Fruit fly (Drosophila melanogaster) whole organism, embryonic: Measurements from ENCODE around the gene SKIP.
A peak's percentile ranks its signal among the peaks of the same experiment; 100 is the strongest.

Experiments used
- Adf1 ChIP-seq: fragments of 200-800 bp; sonication (Bioruptor generic); IDR thresholded peaks from 2 replicates; pipeline ENCODE4 v1.3.6; 2022; ENCODE audit warnings: missing biosample characterization, missing genetic modification characterization
- Bteb2 ChIP-seq: fragments of 200-800 bp; sonication (Bioruptor generic); optimal IDR thresholded peaks from 2 replicates; lab custom pipeline; 2016; ENCODE audit warnings: missing biosample characterization, missing genetic modification characterization
- CG10462 ChIP-seq: fragments of 200-800 bp; sonication (Bioruptor generic); optimal IDR thresholded peaks from 2 replicates; lab custom pipeline; 2016; ENCODE audit warnings: missing biosample characterization, missing genetic modification characterization
- CG10543 ChIP-seq: fragments of 200-800 bp; sonication (Bioruptor generic); optimal IDR thresholded peaks from 3 replicates; lab custom pipeline; 2017; ENCODE audit warnings: missing biosample characterization, mild to moderate bottlenecking, missing genetic modification characterization, moderate library complexity
- CG10654 ChIP-seq: fragments of 200-800 bp; sonication (Bioruptor generic); optimal IDR thresholded peaks from 2 replicates; lab custom pipeline; 2016; ENCODE audit warnings: missing biosample characterization, missing genetic modification characterization
- CG11247 ChIP-seq: fragments of 200-800 bp; sonication (Bioruptor generic); IDR thresholded peaks from 2 replicates; pipeline ENCODE4 v1.3.6; 2022; ENCODE audit warnings: missing biosample characterization, missing genetic modification characterization
- CG12104 ChIP-seq: fragments of 200-800 bp; sonication (Bioruptor generic); optimal IDR thresholded peaks from 3 replicates; lab custom pipeline; 2016; ENCODE audit warnings: missing biosample characterization, missing genetic modification characterization
- CG12219 ChIP-seq: fragments of 200-800 bp; sonication (Bioruptor generic); optimal IDR thresholded peaks from 3 replicates; lab custom pipeline; 2018; ENCODE audit warnings: missing biosample characterization, mild to moderate bottlenecking, missing genetic modification characterization
- CG12942 ChIP-seq: fragments of 200-800 bp; sonication (Bioruptor generic); optimal IDR thresholded peaks from 3 replicates; lab custom pipeline; 2016; ENCODE audit warnings: missing biosample characterization, missing genetic modification characterization
- CG14014 ChIP-seq: fragments of 200-800 bp; sonication (Bioruptor generic); IDR thresholded peaks from 2 replicates; pipeline ENCODE4 v1.3.6; 2022; ENCODE audit warnings: missing biosample characterization, missing genetic modification characterization
- CG16863 ChIP-seq: fragments of 200-800 bp; sonication (Bioruptor generic); optimal IDR thresholded peaks from 3 replicates; lab custom pipeline; 2016; ENCODE audit warnings: missing biosample characterization, missing genetic modification characterization
- CG17568 ChIP-seq: fragments of 200-800 bp; sonication (Bioruptor generic); optimal IDR thresholded peaks from 2 replicates; lab custom pipeline; 2018; ENCODE audit warnings: missing biosample characterization, mild to moderate bottlenecking, missing genetic modification characterization, moderate library complexity
- CG17802 ChIP-seq: fragments of 200-800 bp; sonication (Bioruptor generic); optimal IDR thresholded peaks from 2 replicates; lab custom pipeline; 2018; ENCODE audit warnings: missing biosample characterization, mild to moderate bottlenecking, missing genetic modification characterization, moderate library complexity
- CG18262 ChIP-seq: fragments of 200-800 bp; optimal IDR thresholded peaks from 3 replicates; lab custom pipeline; 2019; ENCODE audit warnings: missing biosample characterization, mild to moderate bottlenecking, missing genetic modification characterization, moderate library complexity
- CG18476 ChIP-seq: fragments of 200-800 bp; sonication (Bioruptor generic); optimal IDR thresholded peaks from 2 replicates; lab custom pipeline; 2016; ENCODE audit warnings: missing biosample characterization, mild to moderate bottlenecking, missing genetic modification characterization
- CG2875 ChIP-seq: fragments of 200-800 bp; sonication (Bioruptor generic); optimal IDR thresholded peaks from 2 replicates; lab custom pipeline; 2017; ENCODE audit warnings: missing biosample characterization, mild to moderate bottlenecking, missing genetic modification characterization, missing genetic modification reagents
- CG30020 ChIP-seq: fragments of 200-800 bp; optimal IDR thresholded peaks from 2 replicates; lab custom pipeline; 2019; ENCODE audit warnings: missing biosample characterization, mild to moderate bottlenecking, missing genetic modification characterization, moderate library complexity
- CG31365 ChIP-seq: fragments of 200-800 bp; sonication (Bioruptor generic); optimal IDR thresholded peaks from 2 replicates; lab custom pipeline; 2018; ENCODE audit warnings: missing biosample characterization, mild to moderate bottlenecking, missing genetic modification characterization
- CG32767 ChIP-seq: fragments of 200-800 bp; sonication (Bioruptor generic); IDR thresholded peaks from 2 replicates; pipeline ENCODE4 v1.3.6; 2022; ENCODE audit warnings: missing biosample characterization, missing genetic modification characterization
- CG4730 ChIP-seq: fragments of 200-800 bp; sonication (Bioruptor generic); IDR thresholded peaks from 2 replicates; pipeline ENCODE4 v1.3.6; 2022; ENCODE audit warnings: missing biosample characterization, missing genetic modification characterization
- CG5180 ChIP-seq: fragments of 200-800 bp; sonication (Bioruptor generic); optimal IDR thresholded peaks from 3 replicates; lab custom pipeline; 2017; ENCODE audit warnings: missing biosample characterization, missing genetic modification characterization, mild to moderate bottlenecking, moderate library complexity, missing genetic modification reagents
- CG9609 ChIP-seq: fragments of 200-800 bp; sonication (Bioruptor generic); optimal IDR thresholded peaks from 3 replicates; lab custom pipeline; 2016; ENCODE audit warnings: missing biosample characterization, missing genetic modification characterization
- Dll ChIP-seq: fragments of 200-800 bp; sonication (Bioruptor generic); IDR thresholded peaks from 4 replicates; pipeline ENCODE4 v1.3.6; 2022; ENCODE audit warnings: missing biosample characterization, missing genetic modification characterization; ENCODE audit not compliant: partially characterized antibody
- Eip74EF ChIP-seq, 2 experiments: fragments of 200-800 bp in 1 of 2; fragments of >200 bp in 1 of 2; sonication (Bioruptor generic) in 1 of 2; optimal IDR thresholded peaks; 2 replicates each; lab custom pipeline; 2017 to 2019; ENCODE audit warnings: missing biosample characterization in 2 of 2, missing genetic modification characterization in 2 of 2, mild to moderate bottlenecking in 1 of 2, moderate library complexity in 1 of 2
- MESR4 ChIP-seq: fragments of 200-800 bp; sonication (Bioruptor generic); optimal IDR thresholded peaks from 2 replicates; lab custom pipeline; 2018; ENCODE audit warnings: missing biosample characterization, mild to moderate bottlenecking, missing genetic modification characterization, moderate library complexity
- MTF-1 ChIP-seq: fragments of 200-800 bp; sonication (Bioruptor generic); optimal IDR thresholded peaks from 2 replicates; lab custom pipeline; 2018; ENCODE audit warnings: missing biosample characterization, mild to moderate bottlenecking, missing genetic modification characterization, borderline replicate concordance
- NFAT ChIP-seq: fragments of 200-800 bp; sonication (Bioruptor generic); IDR thresholded peaks from 2 replicates; pipeline ENCODE4 v1.3.6; 2022; ENCODE audit warnings: missing biosample characterization, missing genetic modification characterization
- Nf-YA ChIP-seq: fragments of 200-800 bp; sonication (Bioruptor generic); IDR thresholded peaks from 2 replicates; pipeline ENCODE4 v1.3.6; 2022; ENCODE audit warnings: missing biosample characterization, missing genetic modification characterization
- Nf-YB ChIP-seq: fragments of 200-800 bp; sonication (Bioruptor generic); optimal IDR thresholded peaks from 3 replicates; lab custom pipeline; 2019; ENCODE audit warnings: missing biosample characterization, mild to moderate bottlenecking, missing genetic modification characterization, moderate library complexity
- Sin3A ChIP-seq: fragments of >200 bp; optimal IDR thresholded peaks from 2 replicates; lab custom pipeline; 2018
- Sry-δ ChIP-seq: fragments of 200-800 bp; sonication (Bioruptor generic); optimal IDR thresholded peaks from 2 replicates; lab custom pipeline; 2016; ENCODE audit warnings: missing biosample characterization, missing genetic modification characterization
- Tbp ChIP-seq: fragments of >200 bp; optimal IDR thresholded peaks from 2 replicates; lab custom pipeline; 2018; ENCODE audit warnings: missing biosample characterization, missing genetic modification characterization
- abd-A ChIP-seq: fragments of 200-800 bp; sonication (Bioruptor generic); optimal IDR thresholded peaks from 3 replicates; lab custom pipeline; 2019; ENCODE audit warnings: missing biosample characterization, mild to moderate bottlenecking, missing genetic modification characterization, moderate library complexity
- ap ChIP-seq: fragments of 200-800 bp; sonication (Bioruptor generic); IDR thresholded peaks from 2 replicates; pipeline ENCODE4 v1.3.6; 2022; ENCODE audit warnings: missing biosample characterization, missing genetic modification characterization
- ato ChIP-seq: fragments of 200-800 bp; sonication (Bioruptor generic); IDR thresholded peaks from 2 replicates; pipeline ENCODE4 v1.3.6; 2022; ENCODE audit warnings: missing biosample characterization, missing genetic modification characterization; ENCODE audit not compliant: partially characterized antibody
- bigmax ChIP-seq: fragments of 200-800 bp; sonication (Bioruptor generic); optimal IDR thresholded peaks from 2 replicates; lab custom pipeline; 2018; ENCODE audit warnings: missing biosample characterization, mild to moderate bottlenecking, missing genetic modification characterization
- cad ChIP-seq: fragments of >200 bp; optimal IDR thresholded peaks from 2 replicates; lab custom pipeline; 2017; ENCODE audit warnings: missing biosample characterization, missing genetic modification characterization
- chif ChIP-seq, 2 experiments: fragments of 200-800 bp; sonication (Bioruptor generic); optimal IDR thresholded peaks; 3 replicates each; lab custom pipeline; 2016; ENCODE audit warnings: missing biosample characterization in 2 of 2, missing genetic modification characterization in 2 of 2
- da ChIP-seq: fragments of 200-800 bp; sonication (Bioruptor generic); optimal IDR thresholded peaks from 2 replicates; lab custom pipeline; 2016; ENCODE audit warnings: missing biosample characterization, missing genetic modification characterization
- dmrt11E ChIP-seq: fragments of 200-800 bp; sonication (Bioruptor generic); optimal IDR thresholded peaks from 3 replicates; lab custom pipeline; 2018; ENCODE audit warnings: missing biosample characterization, mild to moderate bottlenecking, missing genetic modification characterization, moderate library complexity
- fd96Cb ChIP-seq: fragments of 200-800 bp; sonication (Bioruptor generic); optimal IDR thresholded peaks from 2 replicates; lab custom pipeline; 2018; ENCODE audit warnings: missing biosample characterization, mild to moderate bottlenecking, missing genetic modification characterization, moderate library complexity
- gcm ChIP-seq: fragments of 200-800 bp; sonication (Bioruptor generic); optimal IDR thresholded peaks from 2 replicates; lab custom pipeline; 2019; ENCODE audit warnings: missing biosample characterization, mild to moderate bottlenecking, missing genetic modification characterization, moderate library complexity
- grau ChIP-seq: fragments of 200-800 bp; optimal IDR thresholded peaks from 3 replicates; lab custom pipeline; 2019; ENCODE audit warnings: missing biosample characterization, mild to moderate bottlenecking, missing genetic modification characterization, moderate library complexity
- gsb ChIP-seq: fragments of 200-800 bp; sonication (Bioruptor generic); IDR thresholded peaks from 2 replicates; pipeline ENCODE4 v1.3.6; 2022; ENCODE audit warnings: missing biosample characterization, missing genetic modification characterization
- hbn ChIP-seq: fragments of 200-800 bp; sonication (Bioruptor generic); IDR thresholded peaks from 2 replicates; pipeline ENCODE4 v1.3.6; 2022; ENCODE audit warnings: missing biosample characterization, missing genetic modification characterization; ENCODE audit not compliant: partially characterized antibody
- kni ChIP-seq: fragments of 200-800 bp; sonication (Bioruptor generic); optimal IDR thresholded peaks from 3 replicates; lab custom pipeline; 2017; ENCODE audit warnings: mild to moderate bottlenecking, missing biosample characterization, missing genetic modification reagents, missing genetic modification characterization
- psq ChIP-seq: fragments of 200-800 bp; sonication (Bioruptor generic); optimal IDR thresholded peaks from 2 replicates; lab custom pipeline; 2017; ENCODE audit warnings: missing biosample characterization, missing genetic modification characterization
- sim ChIP-seq: fragments of 200-800 bp; sonication (Bioruptor generic); IDR thresholded peaks from 2 replicates; pipeline ENCODE4 v1.3.6; 2022; ENCODE audit warnings: missing biosample characterization, missing genetic modification characterization
- sob ChIP-seq: fragments of 200-800 bp; sonication (Bioruptor generic); IDR thresholded peaks from 2 replicates; pipeline ENCODE4 v1.3.6; 2022; ENCODE audit warnings: missing biosample characterization, missing genetic modification characterization
- tgo ChIP-seq: fragments of 200-800 bp; sonication (Bioruptor generic); IDR thresholded peaks from 3 replicates; pipeline ENCODE4 v1.3.6; 2022; ENCODE audit warnings: missing biosample characterization, missing genetic modification characterization

SKIP gene

DNA sequence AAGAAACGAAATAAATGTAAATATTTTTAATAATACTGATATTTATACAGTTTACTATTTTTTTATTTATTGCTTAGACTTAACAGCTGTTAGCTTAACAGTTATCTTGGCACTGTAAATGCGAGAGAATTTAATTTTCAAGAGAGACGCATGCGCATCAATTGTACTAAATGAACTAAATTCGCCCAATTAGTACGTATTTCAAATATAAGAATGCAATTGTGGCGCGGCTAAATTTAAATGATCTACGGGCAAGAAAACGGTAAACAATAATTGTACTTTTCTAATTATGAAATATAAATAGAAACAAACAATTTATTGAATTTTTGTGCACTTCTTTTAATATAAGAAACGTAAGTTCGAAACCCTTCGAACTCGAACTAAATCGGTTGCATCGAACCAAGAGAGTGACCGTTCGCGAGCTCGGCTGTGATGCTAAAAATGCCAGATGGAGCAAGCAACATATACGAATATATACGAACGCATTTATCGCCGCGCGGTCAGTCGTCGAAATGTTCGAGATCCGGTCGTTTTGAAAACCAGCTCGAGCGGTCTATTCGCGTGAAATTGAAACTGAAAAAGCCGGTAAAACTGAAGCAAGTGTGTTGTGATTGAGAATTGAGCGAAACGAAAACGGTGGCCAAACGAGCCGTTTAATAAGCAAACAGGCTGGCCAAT is at the start of gene SKIP (continued):
- no peak for TF ChIP-seq hbn
- peak; percentile 49 for TF ChIP-seq kni (GFP tag; lab: Kevin White, UChicago)
- no peak for TF ChIP-seq CG4730 (GFP tag; lab: Robert Waterston, UW)
- TF ChIP-seq CG18262 (tag; lab: Kevin White, UChicago) = peak; percentile 14
- TF ChIP-seq CG12942 (GFP tag; lab: Kevin White, UChicago) = no peak
- no peak for TF ChIP-seq CG10462
- peak; percentile 37; the same call in 1 of the 2 replicates for TF ChIP-seq CG14014 (GFP tag; lab: Robert Waterston, UW)
- TF ChIP-seq CG10543 = peak; percentile 22
- TF ChIP-seq CG12104 (GFP tag; lab: Kevin White, UChicago) = no peak
- TF ChIP-seq CG9609 = no peak
- TF ChIP-seq CG31365 (tag; lab: Kevin White, UChicago) = no peak
- TF ChIP-seq NFAT (GFP tag; lab: Robert Waterston, UW) = peak; percentile 37; the same call in 1 of the 2 replicates
- TF ChIP-seq Sry-δ (GFP tag; lab: Kevin White, UChicago) = peak; percentile 32
- TF ChIP-seq CG5180 (GFP tag; lab: Kevin White, UChicago) = peak; percentile 100
- TF ChIP-seq CG32767 (GFP tag; lab: Robert Waterston, UW) = no peak
- TF ChIP-seq MESR4 = no peak
- TF ChIP-seq CG16863 = no peak
- TF ChIP-seq sim (GFP tag; lab: Robert Waterston, UW) = no peak
- no peak for TF ChIP-seq CG17568
- peak; percentile 30; the same call in 1 of the 2 replicates for TF ChIP-seq Adf1
- peak; percentile 29 for TF ChIP-seq MTF-1 (GFP tag; lab: Kevin White, UChicago)
- TF ChIP-seq Tbp (GFP tag; lab: Kevin White, UChicago) = no peak
- TF ChIP-seq CG11247 (GFP tag; lab: Robert Waterston, UW) = no peak
- no peak for TF ChIP-seq CG12219
- TF ChIP-seq CG17802 (tag; lab: Kevin White, UChicago) = no peak
- no peak for TF ChIP-seq Dll (GFP tag; lab: Robert Waterston, UW)
- no peak for TF ChIP-seq CG10654
- TF ChIP-seq sob (GFP tag; lab: Robert Waterston, UW) = peak; percentile 41; the same call in 1 of the 2 replicates
- TF ChIP-seq gcm (GFP tag; lab: Kevin White, UChicago) = peak; percentile 9
- no peak for TF ChIP-seq bigmax (GFP tag; lab: Kevin White, UChicago)
- peak; percentile 11 for TF ChIP-seq grau (tag; lab: Kevin White, UChicago)
- TF ChIP-seq ato = peak; percentile 59; the same call in 1 of the 2 replicates
- no peak for TF ChIP-seq dmrt11E (tag; lab: Kevin White, UChicago)
- TF ChIP-seq CG2875 (GFP tag; lab: Kevin White, UChicago) = no peak
- TF ChIP-seq CG18476 (GFP tag; lab: Kevin White, UChicago) = no peak
- peak in 1 of 2 experiments; percentile 2 for TF ChIP-seq Eip74EF (GFP tag; optimal IDR thresholded peaks at IDR 0.05; lab: Kevin White, UChicago)
- no peak for TF ChIP-seq ap
- TF ChIP-seq Nf-YA (GFP tag; lab: Robert Waterston, UW) = no peak
- no peak for TF ChIP-seq psq (GFP tag; lab: Kevin White, UChicago)
- no peak for TF ChIP-seq da (GFP tag; lab: Kevin White, UChicago)
- TF ChIP-seq abd-A = peak; percentile 58
- no peak for TF ChIP-seq cad
- TF ChIP-seq Sin3A (lab: Kevin White, UChicago) = peak; percentile 11
- TF ChIP-seq gsb = no peak
- TF ChIP-seq chif (GFP tag; optimal IDR thresholded peaks at IDR 0.05; lab: Kevin White, UChicago) = peak in 1 of 2 experiments; percentile 5
- TF ChIP-seq CG30020 (tag; lab: Kevin White, UChicago) = no peak
- no peak for TF ChIP-seq Bteb2 (GFP tag; lab: Kevin White, UChicago)
- TF ChIP-seq Nf-YB = no peak
- no peak for TF ChIP-seq tgo (GFP tag; lab: Robert Waterston, UW)
- no peak for TF ChIP-seq fd96Cb (tag; lab: Kevin White, UChicago)
